Fruit fly (Drosophila melanogaster) whole organism, embryonic: ENCODE measurements around the gene BHD.

Source experiments
- ATbp ChIP-seq: fragments of 200-800 bp; sonication (Bioruptor generic); optimal IDR thresholded peaks from 2 replicates; lab custom pipeline; 2017; ENCODE audit warnings: missing biosample characterization, mild to moderate bottlenecking, missing genetic modification characterization, missing genetic modification reagents
- B-H1 ChIP-seq: fragments of 200-800 bp; sonication (Bioruptor generic); IDR thresholded peaks from 3 replicates; pipeline ENCODE4 v1.3.6; 2022; ENCODE audit warnings: missing biosample characterization, missing genetic modification characterization
- CG10209 ChIP-seq: fragments of 200-800 bp; sonication (Bioruptor generic); optimal IDR thresholded peaks from 3 replicates; lab custom pipeline; 2017; ENCODE audit warnings: missing biosample characterization, mild to moderate bottlenecking, missing genetic modification characterization, missing genetic modification reagents
- CG10431 ChIP-seq: fragments of 200-800 bp; sonication (Bioruptor generic); optimal IDR thresholded peaks from 3 replicates; lab custom pipeline; 2018; ENCODE audit warnings: missing biosample characterization, mild to moderate bottlenecking, missing genetic modification characterization
- CG10543 ChIP-seq: fragments of 200-800 bp; sonication (Bioruptor generic); optimal IDR thresholded peaks from 3 replicates; lab custom pipeline; 2017; ENCODE audit warnings: missing biosample characterization, mild to moderate bottlenecking, missing genetic modification characterization, moderate library complexity
- CG10565 ChIP-seq: fragments of 200-800 bp; sonication (Bioruptor generic); optimal IDR thresholded peaks from 3 replicates; lab custom pipeline; 2016; ENCODE audit warnings: missing biosample characterization, mild to moderate bottlenecking, missing genetic modification characterization
- CG11247 ChIP-seq: fragments of 200-800 bp; sonication (Bioruptor generic); IDR thresholded peaks from 2 replicates; pipeline ENCODE4 v1.3.6; 2022; ENCODE audit warnings: missing biosample characterization, missing genetic modification characterization
- CG11456 ChIP-seq: fragments of 200-800 bp; sonication (Bioruptor generic); IDR thresholded peaks from 3 replicates; pipeline ENCODE4 v1.3.6; 2022; ENCODE audit warnings: missing biosample characterization, missing genetic modification characterization
- CG11723 ChIP-seq: fragments of 200-800 bp; sonication (Bioruptor generic); optimal IDR thresholded peaks from 2 replicates; lab custom pipeline; 2017; ENCODE audit warnings: missing biosample characterization, mild to moderate bottlenecking, missing genetic modification characterization
- CG12104 ChIP-seq: fragments of 200-800 bp; sonication (Bioruptor generic); optimal IDR thresholded peaks from 3 replicates; lab custom pipeline; 2016; ENCODE audit warnings: missing biosample characterization, missing genetic modification characterization
- CG13424 ChIP-seq: fragments of 200-800 bp; sonication (Bioruptor generic); optimal IDR thresholded peaks from 2 replicates; lab custom pipeline; 2019; ENCODE audit warnings: missing biosample characterization, mild to moderate bottlenecking, missing genetic modification characterization, moderate library complexity
- CG13775 ChIP-seq: fragments of 200-800 bp; sonication (Bioruptor generic); optimal IDR thresholded peaks from 3 replicates; lab custom pipeline; 2017; ENCODE audit warnings: missing biosample characterization, mild to moderate bottlenecking, missing genetic modification characterization
- CG14667 ChIP-seq: fragments of 200-800 bp; sonication (Bioruptor generic); IDR thresholded peaks from 2 replicates; pipeline ENCODE4 v1.3.6; 2022; ENCODE audit warnings: missing biosample characterization, missing genetic modification characterization
- CG14710 ChIP-seq: fragments of 200-800 bp; sonication (Bioruptor generic); optimal IDR thresholded peaks from 3 replicates; lab custom pipeline; 2019; ENCODE audit warnings: missing biosample characterization, mild to moderate bottlenecking, missing genetic modification characterization, moderate library complexity
- CG1647 ChIP-seq: fragments of 200-800 bp; sonication (Bioruptor generic); optimal IDR thresholded peaks from 3 replicates; lab custom pipeline; 2016; ENCODE audit warnings: missing biosample characterization, missing genetic modification characterization
- CG16863 ChIP-seq: fragments of 200-800 bp; sonication (Bioruptor generic); optimal IDR thresholded peaks from 3 replicates; lab custom pipeline; 2016; ENCODE audit warnings: missing biosample characterization, missing genetic modification characterization
- CG2116 ChIP-seq: fragments of 200-800 bp; sonication (Bioruptor generic); optimal IDR thresholded peaks from 3 replicates; lab custom pipeline; 2018; ENCODE audit warnings: missing biosample characterization, mild to moderate bottlenecking, missing genetic modification characterization
- CG30403 ChIP-seq: fragments of 200-800 bp; sonication (Bioruptor generic); optimal IDR thresholded peaks from 3 replicates; lab custom pipeline; 2016; ENCODE audit warnings: missing biosample characterization, missing genetic modification characterization
- CG32772 ChIP-seq: fragments of 200-800 bp; sonication (Bioruptor generic); IDR thresholded peaks from 2 replicates; pipeline ENCODE4 v1.3.6; 2022; ENCODE audit warnings: missing biosample characterization, missing genetic modification characterization
- CG42726 ChIP-seq: fragments of 200-800 bp; sonication (Bioruptor generic); IDR thresholded peaks from 2 replicates; pipeline ENCODE4 v1.3.6; 2022; ENCODE audit warnings: missing biosample characterization, missing genetic modification characterization; ENCODE audit not compliant: partially characterized antibody
- CG5953 ChIP-seq: fragments of 200-800 bp; sonication (Bioruptor generic); IDR thresholded peaks from 2 replicates; pipeline ENCODE4 v1.3.6; 2022; ENCODE audit warnings: missing biosample characterization, missing genetic modification characterization
- CG7271 ChIP-seq: fragments of 200-800 bp; sonication (Bioruptor generic); optimal IDR thresholded peaks from 2 replicates; lab custom pipeline; 2018; ENCODE audit warnings: missing biosample characterization, mild to moderate bottlenecking, missing genetic modification characterization, moderate library complexity
- CG7372 ChIP-seq: fragments of 200-800 bp; sonication (Bioruptor generic); IDR thresholded peaks from 2 replicates; pipeline ENCODE4 v1.3.6; 2022; ENCODE audit warnings: missing biosample characterization, missing genetic modification characterization
- CG7839 ChIP-seq: fragments of 200-800 bp; sonication (Bioruptor generic); optimal IDR thresholded peaks from 3 replicates; lab custom pipeline; 2018; ENCODE audit warnings: missing biosample characterization, mild to moderate bottlenecking, missing genetic modification characterization, moderate library complexity
- CG7963 ChIP-seq: fragments of 200-800 bp; sonication (Bioruptor generic); IDR thresholded peaks from 3 replicates; pipeline ENCODE4 v1.3.6; 2022; ENCODE audit warnings: missing biosample characterization, missing genetic modification characterization; ENCODE audit not compliant: partially characterized antibody
- CG8388 ChIP-seq: fragments of 200-800 bp; sonication (Bioruptor generic); optimal IDR thresholded peaks from 2 replicates; lab custom pipeline; 2019; ENCODE audit warnings: missing biosample characterization, mild to moderate bottlenecking, missing genetic modification characterization, moderate library complexity
- CG9797 ChIP-seq: fragments of 200-800 bp; sonication (Bioruptor generic); optimal IDR thresholded peaks from 3 replicates; lab custom pipeline; 2018; ENCODE audit warnings: missing biosample characterization, mild to moderate bottlenecking, missing genetic modification characterization
- CG9817 ChIP-seq: fragments of 200-800 bp; sonication (Bioruptor generic); optimal IDR thresholded peaks from 2 replicates; lab custom pipeline; 2018; ENCODE audit warnings: missing biosample characterization, mild to moderate bottlenecking, missing genetic modification characterization, moderate library complexity
- Dref ChIP-seq: fragments of 200-800 bp; sonication (Bioruptor generic); IDR thresholded peaks from 2 replicates; pipeline ENCODE4 v1.3.6; 2022; ENCODE audit warnings: missing biosample characterization, missing genetic modification characterization
- GATAe ChIP-seq: fragments of 200-800 bp; sonication (Bioruptor generic); conservative IDR thresholded peaks from 2 replicates; pipeline ENCODE4 v1.3.6; 2022; ENCODE audit warnings: missing biosample characterization, missing genetic modification characterization
- Lhr ChIP-seq: fragments of 200-800 bp; sonication (Bioruptor generic); optimal IDR thresholded peaks from 3 replicates; lab custom pipeline; 2017; ENCODE audit warnings: mild to moderate bottlenecking, missing biosample characterization, missing genetic modification reagents, missing genetic modification characterization
- MESR4 ChIP-seq: fragments of 200-800 bp; sonication (Bioruptor generic); optimal IDR thresholded peaks from 2 replicates; lab custom pipeline; 2018; ENCODE audit warnings: missing biosample characterization, mild to moderate bottlenecking, missing genetic modification characterization, moderate library complexity
- Oli ChIP-seq: fragments of 200-800 bp; sonication (Bioruptor generic); optimal IDR thresholded peaks from 2 replicates; lab custom pipeline; 2018; ENCODE audit warnings: missing biosample characterization, mild to moderate bottlenecking, missing genetic modification characterization, moderate library complexity
- Opbp ChIP-seq: fragments of 200-800 bp; sonication (Bioruptor generic); IDR thresholded peaks from 3 replicates; pipeline ENCODE4 v1.3.6; 2022; ENCODE audit warnings: missing biosample characterization, missing genetic modification characterization; ENCODE audit not compliant: partially characterized antibody
- Scr ChIP-seq: fragments of 200-800 bp; sonication (Bioruptor generic); IDR thresholded peaks from 2 replicates; pipeline ENCODE4 v1.3.6; 2022; ENCODE audit warnings: missing biosample characterization, missing genetic modification characterization; ENCODE audit not compliant: partially characterized antibody
- Sin3A ChIP-seq: fragments of >200 bp; optimal IDR thresholded peaks from 2 replicates; lab custom pipeline; 2018
- Six4 ChIP-seq: fragments of 200-800 bp; sonication (Bioruptor generic); optimal IDR thresholded peaks from 2 replicates; lab custom pipeline; 2016; ENCODE audit warnings: missing biosample characterization, missing genetic modification characterization
- Sry-β ChIP-seq: fragments of 200-800 bp; sonication (Bioruptor generic); optimal IDR thresholded peaks from 2 replicates; lab custom pipeline; 2018; ENCODE audit warnings: missing biosample characterization, mild to moderate bottlenecking, missing genetic modification characterization, moderate library complexity
- Sry-δ ChIP-seq: fragments of 200-800 bp; sonication (Bioruptor generic); optimal IDR thresholded peaks from 2 replicates; lab custom pipeline; 2016; ENCODE audit warnings: missing biosample characterization, missing genetic modification characterization
- bbx ChIP-seq: fragments of 200-800 bp; sonication (Bioruptor generic); IDR thresholded peaks from 2 replicates; pipeline ENCODE4 v1.3.6; 2022; ENCODE audit warnings: missing biosample characterization, missing genetic modification characterization; ENCODE audit not compliant: partially characterized antibody
- chif ChIP-seq, 2 experiments: fragments of 200-800 bp; sonication (Bioruptor generic); optimal IDR thresholded peaks; 3 replicates each; lab custom pipeline; 2016; ENCODE audit warnings: missing biosample characterization in 2 of 2, missing genetic modification characterization in 2 of 2
- da ChIP-seq: fragments of 200-800 bp; sonication (Bioruptor generic); optimal IDR thresholded peaks from 2 replicates; lab custom pipeline; 2016; ENCODE audit warnings: missing biosample characterization, missing genetic modification characterization
- dysf ChIP-seq: fragments of 200-800 bp; sonication (Bioruptor generic); IDR thresholded peaks from 3 replicates; pipeline ENCODE4 v1.3.6; 2022; ENCODE audit warnings: missing biosample characterization, missing genetic modification characterization
- en ChIP-seq: fragments of 200-800 bp; sonication (Bioruptor generic); optimal IDR thresholded peaks from 2 replicates; lab custom pipeline; 2016; ENCODE audit warnings: missing biosample characterization, missing genetic modification characterization
- gcm ChIP-seq: fragments of 200-800 bp; sonication (Bioruptor generic); optimal IDR thresholded peaks from 2 replicates; lab custom pipeline; 2019; ENCODE audit warnings: missing biosample characterization, mild to moderate bottlenecking, missing genetic modification characterization, moderate library complexity
- gsb ChIP-seq: fragments of 200-800 bp; sonication (Bioruptor generic); IDR thresholded peaks from 2 replicates; pipeline ENCODE4 v1.3.6; 2022; ENCODE audit warnings: missing biosample characterization, missing genetic modification characterization
- ind ChIP-seq: fragments of 200-800 bp; sonication (Bioruptor generic); optimal IDR thresholded peaks from 3 replicates; lab custom pipeline; 2016; ENCODE audit warnings: missing biosample characterization, missing genetic modification characterization
- jigr1 ChIP-seq: fragments of 200-800 bp; sonication (Bioruptor generic); IDR thresholded peaks from 3 replicates; pipeline ENCODE4 v1.3.6; 2022; ENCODE audit warnings: missing biosample characterization, missing genetic modification characterization
- trh ChIP-seq: fragments of 200-800 bp; sonication (Bioruptor generic); optimal IDR thresholded peaks from 2 replicates; lab custom pipeline; 2016; ENCODE audit warnings: missing biosample characterization, missing genetic modification characterization
- ttk ChIP-seq: fragments of 200-800 bp; sonication (Bioruptor generic); IDR thresholded peaks from 2 replicates; pipeline ENCODE4 v2.1.2; 2022; ENCODE audit warnings: missing biosample characterization, missing genetic modification characterization
- z ChIP-seq: fragments of 200-800 bp; sonication (Bioruptor generic); IDR thresholded peaks from 3 replicates; pipeline ENCODE4 v1.3.6; 2022; ENCODE audit warnings: missing biosample characterization, missing genetic modification characterization

Gene BHD

dm6 chr3L:7250469-7250868 is 12.1 kb downstream of the BHD start, which contains the start of gene MED4 (continued):
- TF ChIP-seq Scr (GFP tag; lab: Robert Waterston, UW): no peak
- peak; percentile 68 to 82 for TF ChIP-seq chif (GFP tag; optimal IDR thresholded peaks at IDR 0.05; lab: Kevin White, UChicago)
- no peak for TF ChIP-seq CG7271
- peak; percentile 82 for TF ChIP-seq ttk (GFP tag; lab: Robert Waterston, UW)
- TF ChIP-seq CG14710 (tag; lab: Kevin White, UChicago): peak; percentile 75
- no peak for TF ChIP-seq GATAe (GFP tag; lab: Robert Waterston, UW)
- TF ChIP-seq CG2116 (GFP tag; lab: Kevin White, UChicago): peak; percentile 61
- TF ChIP-seq gcm: peak; percentile 64
- TF ChIP-seq CG10431 (GFP tag; lab: Kevin White, UChicago): no peak
- peak; percentile 47 for TF ChIP-seq CG8388 (GFP tag; lab: Kevin White, UChicago)
- TF ChIP-seq CG10565: no peak
- peak; percentile 82 for TF ChIP-seq MESR4
- TF ChIP-seq B-H1: peak; percentile 43; the same call in 2 of the 3 replicates
- peak; percentile 56 for TF ChIP-seq CG1647 (GFP tag; lab: Kevin White, UChicago)
- TF ChIP-seq CG7372 (GFP tag; lab: Robert Waterston, UW): peak; percentile 36; the same call in 1 of the 2 replicates
- TF ChIP-seq CG11723 (GFP tag; lab: Kevin White, UChicago): peak; percentile 36
- no peak for TF ChIP-seq CG42726 (GFP tag; lab: Robert Waterston, UW)
- TF ChIP-seq CG10209 (GFP tag; lab: Kevin White, UChicago): peak; percentile 63
- TF ChIP-seq Dref: peak; percentile 43
- peak; percentile 48; the same call in 1 of the 3 replicates for TF ChIP-seq Opbp (GFP tag; lab: Robert Waterston, UW)
- TF ChIP-seq gsb: peak; percentile 49
- TF ChIP-seq dysf (GFP tag; lab: Robert Waterston, UW): peak; percentile 78
- peak; percentile 62 for TF ChIP-seq CG9817 (tag; lab: Kevin White, UChicago)
- no peak for TF ChIP-seq CG7963 (GFP tag; lab: Robert Waterston, UW)
- peak; percentile 76 for TF ChIP-seq en (GFP tag; lab: Kevin White, UChicago)
- TF ChIP-seq ATbp (GFP tag; lab: Kevin White, UChicago): no peak
- peak; percentile 84 for TF ChIP-seq CG9797
- peak; percentile 55 for TF ChIP-seq CG13775 (GFP tag; lab: Kevin White, UChicago)
- TF ChIP-seq ind (GFP tag; lab: Kevin White, UChicago): peak; percentile 84
- peak; percentile 60 for TF ChIP-seq Sin3A (lab: Kevin White, UChicago)
- TF ChIP-seq CG11456 (GFP tag; lab: Robert Waterston, UW): peak; percentile 85
- TF ChIP-seq CG10543 (GFP tag; lab: Kevin White, UChicago): peak; percentile 25
- TF ChIP-seq CG14667: peak; percentile 61
- peak; percentile 71 for TF ChIP-seq Oli (tag; lab: Kevin White, UChicago)
- TF ChIP-seq Lhr (GFP tag; lab: Kevin White, UChicago): peak; percentile 85
- TF ChIP-seq jigr1 (GFP tag; lab: Robert Waterston, UW): no peak
- TF ChIP-seq z: no peak
- TF ChIP-seq Sry-δ (GFP tag; lab: Kevin White, UChicago): peak; percentile 65
- peak; percentile 77 for TF ChIP-seq CG7839 (tag; lab: Kevin White, UChicago)
- TF ChIP-seq da (GFP tag; lab: Kevin White, UChicago): peak; percentile 37
- TF ChIP-seq trh (GFP tag; lab: Kevin White, UChicago): peak; percentile 48
- peak; percentile 57 for TF ChIP-seq CG12104 (GFP tag; lab: Kevin White, UChicago)
- TF ChIP-seq CG13424 (tag; lab: Kevin White, UChicago): peak; percentile 74
- no peak for TF ChIP-seq bbx (GFP tag; lab: Robert Waterston, UW)
- peak; percentile 83 for TF ChIP-seq CG16863 (GFP tag; lab: Kevin White, UChicago)
- peak; percentile 86 for TF ChIP-seq CG30403 (GFP tag; lab: Kevin White, UChicago)
- TF ChIP-seq CG5953 (GFP tag; lab: Robert Waterston, UW): peak; percentile 61; the same call in 1 of the 2 replicates
- peak; percentile 71 for TF ChIP-seq CG11247 (GFP tag; lab: Robert Waterston, UW)
- TF ChIP-seq Six4: peak; percentile 73
- peak; percentile 16 for TF ChIP-seq Sry-β (GFP tag; lab: Kevin White, UChicago)
- TF ChIP-seq CG32772 (GFP tag; lab: Robert Waterston, UW): peak; percentile 52
